Worm (Caenorhabditis elegans) whole organism, L3 larva: Measurements from ENCODE around the gene C16D9.4.

Experiments used
- R02D3.7 ChIP-seq: fragments of 150-350 bp; optimal IDR thresholded peaks from 2 replicates; lab custom pipeline; 2014; ENCODE audit warnings: missing biosample characterization, missing genetic modification characterization
- ZK546.5 ChIP-seq: sonication (generic microtip); optimal IDR thresholded peaks from 2 replicates; lab custom pipeline; 2017; ENCODE audit warnings: missing biosample characterization, missing genetic modification characterization
- aly-2 ChIP-seq: fragments of 150-350 bp; optimal IDR thresholded peaks from 2 replicates; lab custom pipeline; 2014; ENCODE audit warnings: missing biosample characterization, missing genetic modification characterization
- ama-1 ChIP-seq: fragments of 150-350 bp; optimal IDR thresholded peaks from 2 replicates; lab custom pipeline; 2018
- ceh-16 ChIP-seq: sonication (generic microtip); optimal IDR thresholded peaks from 2 replicates; lab custom pipeline; 2017; ENCODE audit warnings: missing biosample characterization, missing genetic modification characterization
- ceh-28 ChIP-seq: fragments of 150-350 bp; optimal IDR thresholded peaks from 2 replicates; lab custom pipeline; 2014; ENCODE audit warnings: missing biosample characterization, missing genetic modification reagents, missing genetic modification characterization
- ceh-82 ChIP-seq: fragments of 150-350 bp; optimal IDR thresholded peaks from 2 replicates; lab custom pipeline; 2014; ENCODE audit warnings: missing biosample characterization, missing genetic modification characterization
- ceh-9 ChIP-seq: sonication (generic microtip); optimal IDR thresholded peaks from 2 replicates; lab custom pipeline; 2018; ENCODE audit warnings: missing biosample characterization, missing genetic modification characterization
- daf-12 ChIP-seq: fragments of 150-350 bp; optimal IDR thresholded peaks from 2 replicates; lab custom pipeline; 2014; ENCODE audit warnings: missing biosample characterization, missing genetic modification reagents, missing genetic modification characterization
- elt-3 ChIP-seq, 3 experiments: fragments of 150-350 bp in 1 of 3; sonication (generic microtip) in 2 of 3; optimal IDR thresholded peaks; 2 replicates in 2 of 3; 4 replicates in 1 of 3; lab custom pipeline; 2014 to 2017; ENCODE audit warnings: missing biosample characterization in 3 of 3, missing genetic modification characterization in 3 of 3
- eor-1 ChIP-seq, 2 experiments: fragments of 150-350 bp; optimal IDR thresholded peaks; 2 replicates each; lab custom pipeline; 2014 to 2018; ENCODE audit warnings: missing biosample characterization in 2 of 2, missing genetic modification characterization in 2 of 2
- fkh-10 ChIP-seq: sonication (generic microtip); optimal IDR thresholded peaks from 2 replicates; lab custom pipeline; 2017; ENCODE audit warnings: missing biosample characterization, missing genetic modification reagents, missing genetic modification characterization
- fkh-2 ChIP-seq: fragments of 150-350 bp; optimal IDR thresholded peaks from 2 replicates; lab custom pipeline; 2014; ENCODE audit warnings: missing biosample characterization, missing genetic modification reagents, missing genetic modification characterization
- fos-1 ChIP-seq: fragments of 150-350 bp; optimal IDR thresholded peaks from 2 replicates; lab custom pipeline; 2014; ENCODE audit warnings: missing biosample characterization, missing genetic modification characterization
- hmg-11 ChIP-seq: sonication (generic microtip); optimal IDR thresholded peaks from 2 replicates; lab custom pipeline; 2016; ENCODE audit warnings: missing genetic modification characterization, missing compliant biosample characterization
- lin-15B ChIP-seq: fragments of 150-350 bp; optimal IDR thresholded peaks from 2 replicates; lab custom pipeline; 2014; ENCODE audit warnings: missing biosample characterization, missing genetic modification characterization
- lin-39 ChIP-seq: fragments of 150-350 bp; optimal IDR thresholded peaks from 2 replicates; lab custom pipeline; 2018; ENCODE audit warnings: missing biosample characterization, missing genetic modification reagents, missing genetic modification characterization
- lsy-12 ChIP-seq: sonication (generic microtip); optimal IDR thresholded peaks from 2 replicates; lab custom pipeline; 2016; ENCODE audit warnings: mild to moderate bottlenecking, missing genetic modification characterization, missing compliant biosample characterization
- mdl-1 ChIP-seq: fragments of 150-350 bp; optimal IDR thresholded peaks from 2 replicates; lab custom pipeline; 2014; ENCODE audit warnings: missing biosample characterization, missing genetic modification characterization
- nfya-1 ChIP-seq: sonication (generic microtip); optimal IDR thresholded peaks from 2 replicates; lab custom pipeline; 2017; ENCODE audit warnings: missing genetic modification characterization, mild to moderate bottlenecking, missing compliant biosample characterization, antibody characterized with exemption, moderate library complexity; ENCODE audit not compliant: insufficient read depth
- nhr-12 ChIP-seq: fragments of 150-350 bp; optimal IDR thresholded peaks from 2 replicates; lab custom pipeline; 2014; ENCODE audit warnings: missing biosample characterization, missing genetic modification characterization
- nhr-23 ChIP-seq: fragments of 150-350 bp; optimal IDR thresholded peaks from 2 replicates; lab custom pipeline; 2014; ENCODE audit warnings: missing biosample characterization, missing genetic modification reagents, missing genetic modification characterization
- nhr-237 ChIP-seq: fragments of 150-350 bp; optimal IDR thresholded peaks from 2 replicates; lab custom pipeline; 2014; ENCODE audit warnings: missing biosample characterization, missing genetic modification characterization
- nhr-28 ChIP-seq: fragments of 150-350 bp; optimal IDR thresholded peaks from 2 replicates; lab custom pipeline; 2014; ENCODE audit warnings: missing biosample characterization, missing genetic modification characterization
- nhr-43 ChIP-seq: sonication (generic microtip); optimal IDR thresholded peaks from 2 replicates; lab custom pipeline; 2016; ENCODE audit warnings: mild to moderate bottlenecking, missing genetic modification characterization, missing compliant biosample characterization; ENCODE audit not compliant: poor library complexity, severe bottlenecking
- nhr-67 ChIP-seq: fragments of 150-350 bp; optimal IDR thresholded peaks from 2 replicates; lab custom pipeline; 2014; ENCODE audit warnings: missing biosample characterization, missing genetic modification characterization
- nhr-76 ChIP-seq: fragments of 150-350 bp; sonication (generic microtip); optimal IDR thresholded peaks from 5 replicates; lab custom pipeline; 2014; ENCODE audit warnings: missing biosample characterization, missing genetic modification characterization
- pha-4 ChIP-seq: fragments of 150-350 bp; optimal IDR thresholded peaks from 2 replicates; lab custom pipeline; 2014; ENCODE audit warnings: missing biosample characterization, missing genetic modification reagents, missing genetic modification characterization
- pqm-1 ChIP-seq: fragments of 150-350 bp; optimal IDR thresholded peaks from 2 replicates; lab custom pipeline; 2017; ENCODE audit warnings: missing biosample characterization, missing genetic modification characterization, inconsistent platforms
- snpc-4 ChIP-seq: fragments of 150-350 bp; optimal IDR thresholded peaks from 2 replicates; lab custom pipeline; 2014; ENCODE audit warnings: missing biosample characterization, missing genetic modification characterization
- tbx-2 ChIP-seq: sonication (generic microtip); optimal IDR thresholded peaks from 2 replicates; lab custom pipeline; 2016; ENCODE audit warnings: mild to moderate bottlenecking, missing genetic modification characterization, missing compliant biosample characterization
- unc-39 ChIP-seq: sonication (generic microtip); optimal IDR thresholded peaks from 4 replicates; lab custom pipeline; 2017; ENCODE audit warnings: missing biosample characterization, missing genetic modification characterization
- unc-62 ChIP-seq: fragments of 150-350 bp; sonication (generic microtip); optimal IDR thresholded peaks from 4 replicates; lab custom pipeline; 2014; ENCODE audit warnings: missing biosample characterization, missing genetic modification reagents, missing genetic modification characterization

Gene C16D9.4

DNA sequence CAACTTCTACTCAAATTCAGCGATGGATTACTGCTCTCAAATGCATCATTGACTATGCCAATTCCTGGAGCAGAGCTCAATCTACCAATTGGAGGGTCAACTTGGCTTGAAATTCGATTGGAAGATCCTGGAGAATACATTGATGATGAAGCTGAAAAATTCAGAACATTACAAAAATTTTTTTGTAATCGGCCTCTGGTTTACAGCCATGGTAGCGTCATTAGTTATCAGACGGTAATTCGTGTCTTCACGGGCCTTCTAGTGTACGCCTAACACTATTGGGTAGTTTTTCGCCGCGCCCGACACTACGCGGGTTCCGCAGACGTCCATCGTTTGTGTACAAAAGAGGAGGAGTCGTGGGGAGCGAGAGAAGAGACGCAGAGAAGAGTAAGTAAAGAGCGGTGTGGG, 14.0 kb downstream of the C16D9.4 start (continued):
- TF ChIP-seq ceh-9 = no peak

DNA sequence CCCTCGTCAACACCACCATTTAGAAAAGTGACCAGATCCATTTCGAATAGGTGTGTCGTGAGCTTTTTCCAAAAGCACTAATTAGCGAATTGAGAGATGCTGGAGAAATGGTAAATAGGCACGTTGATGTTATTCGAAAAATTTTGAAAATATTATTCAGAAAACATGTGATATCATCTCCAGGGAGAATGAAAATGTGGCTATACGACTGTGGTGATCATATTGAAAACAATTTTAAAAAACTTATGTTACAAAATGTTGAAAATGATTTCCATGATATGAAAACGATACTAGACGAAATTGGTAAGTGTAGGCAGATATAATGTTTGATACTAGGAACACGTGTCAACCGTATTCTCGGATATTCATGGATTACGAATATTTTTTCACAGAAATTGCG, 15.9 kb downstream of the C16D9.4 start, which contains the start of gene K07C11.10:
K07C11.10 (minus strand) TSS at position 101 of the 400 bp plus-strand sequence.
- no peak for TF ChIP-seq fos-1 (tag; lab: Kevin White, UChicago)
- no peak for TF ChIP-seq ama-1
- no peak for TF ChIP-seq daf-12 (tag; lab: Kevin White, UChicago)
- no peak for TF ChIP-seq hmg-11 (tag; lab: Kevin White, UChicago)
- no peak for TF ChIP-seq nhr-237 (tag; lab: Kevin White, UChicago)
- TF ChIP-seq nhr-43 (tag; lab: Kevin White, UChicago) = no peak
- no peak for TF ChIP-seq ceh-28 (tag; lab: Kevin White, UChicago)
- no peak for TF ChIP-seq lin-15B
- TF ChIP-seq unc-39 (tag; lab: Kevin White, UChicago) = no peak
- TF ChIP-seq, all 47 proteins: peak for 0

DNA sequence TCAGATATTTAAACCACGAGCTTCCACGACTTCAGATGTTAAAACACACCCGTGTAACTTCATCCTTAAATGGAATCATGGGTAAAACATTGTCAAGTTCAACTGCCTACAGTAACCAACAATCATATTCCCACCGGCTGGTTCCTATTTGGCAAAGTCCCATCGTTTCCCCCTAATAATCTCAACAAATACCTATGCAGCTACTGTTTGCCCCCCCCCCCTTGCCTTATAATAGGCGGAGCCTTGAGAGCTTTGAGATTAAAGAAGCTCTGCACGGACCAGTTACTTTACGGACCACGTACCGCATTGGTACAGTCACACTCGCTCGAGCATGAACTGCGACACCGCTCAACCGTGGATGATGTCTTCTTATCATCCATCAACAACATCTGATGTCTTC, 18.1 kb downstream of the C16D9.4 start, which contains the start of gene pax-1:
pax-1 (plus strand) TSS at position 301 of the 400 bp plus-strand sequence.
- no peak for TF ChIP-seq ceh-16 (tag; lab: Kevin White, UChicago)
- no peak for TF ChIP-seq ceh-9
- TF ChIP-seq nhr-76 (tag; lab: Kevin White, UChicago) = no peak
- TF ChIP-seq daf-12 (tag; lab: Kevin White, UChicago) = no peak
- TF ChIP-seq tbx-2 (tag; lab: Kevin White, UChicago) = no peak
- no peak for TF ChIP-seq fkh-2 (tag; lab: Kevin White, UChicago)
- no peak for TF ChIP-seq aly-2 (tag; lab: Kevin White, UChicago)
- TF ChIP-seq hmg-11 (tag; lab: Kevin White, UChicago) = no peak
- TF ChIP-seq elt-3 (tag; optimal IDR thresholded peaks at IDR 0.05; lab: Kevin White, UChicago) = no peak
- no peak for TF ChIP-seq nhr-43 (tag; lab: Kevin White, UChicago)
- TF ChIP-seq fkh-10 (GFP tag; lab: Kevin White, UChicago) = no peak
- no peak for TF ChIP-seq mdl-1 (tag; lab: Kevin White, UChicago)
- no peak for TF ChIP-seq lin-15B
- no peak for TF ChIP-seq unc-62 (GFP tag; lab: Kevin White, UChicago)
- TF ChIP-seq eor-1 (tag; optimal IDR thresholded peaks at IDR 0.05; lab: Kevin White, UChicago) = no peak
- TF ChIP-seq nhr-28 (tag; lab: Kevin White, UChicago) = no peak
- no peak for TF ChIP-seq nhr-67 (tag; lab: Kevin White, UChicago)
- no peak for TF ChIP-seq ceh-82 (tag; lab: Kevin White, UChicago)
- TF ChIP-seq lsy-12 (tag; lab: Kevin White, UChicago) = no peak
- TF ChIP-seq nhr-237 (tag; lab: Kevin White, UChicago) = no peak

DNA sequence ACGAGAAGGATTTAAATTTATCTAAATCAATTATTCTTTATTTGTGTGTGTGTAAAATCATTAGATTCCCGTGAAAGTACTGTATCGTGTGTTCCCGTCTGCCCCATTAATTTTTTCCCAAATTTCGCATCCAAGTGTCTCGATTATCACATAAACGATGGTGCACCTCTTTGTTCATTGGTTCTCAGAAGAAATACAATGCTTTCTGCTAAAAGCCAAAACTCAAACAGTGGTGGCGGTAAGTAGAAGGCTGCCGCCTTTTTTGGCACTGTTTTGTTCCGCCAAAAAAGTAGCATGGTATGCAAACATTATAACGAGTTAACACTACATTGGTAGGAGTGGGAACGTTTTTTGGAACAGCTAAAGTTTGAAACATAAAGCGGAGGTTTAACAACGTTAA, 19.3 kb downstream of the C16D9.4 start:
- TF ChIP-seq nhr-12 (no peak), snpc-4 (tag; lab: Kevin White, UChicago) (no peak), fos-1 (tag; lab: Kevin White, UChicago) (no peak)

DNA sequence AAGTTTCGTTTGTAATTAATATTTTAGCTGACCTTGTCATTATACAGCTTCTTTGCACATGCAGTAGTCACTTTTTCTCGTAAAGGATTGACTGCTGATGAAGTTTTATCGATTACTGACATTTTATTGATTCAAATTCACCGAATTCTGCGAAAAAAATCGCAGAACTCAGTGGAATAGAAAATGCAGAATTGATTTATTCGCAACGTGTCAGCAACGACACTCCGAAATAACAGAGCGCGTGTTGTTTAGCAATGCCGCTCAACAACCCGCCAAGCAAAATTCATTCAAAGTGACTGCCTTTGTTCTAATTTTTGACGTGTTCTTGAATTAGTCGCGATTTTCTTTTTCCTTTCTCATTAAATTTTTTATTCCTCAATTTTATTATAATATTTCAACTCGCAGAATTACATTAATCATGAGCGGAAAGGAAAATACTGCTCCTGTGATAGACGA, 21.6 kb downstream of the C16D9.4 start, which contains the start of the genes cogc-6 and air-1:
cogc-6 (minus strand) TSS at position 234 of the 456 bp plus-strand sequence.
air-1 (plus strand) TSS at position 406 of the 456 bp plus-strand sequence.
- no peak for TF ChIP-seq nhr-43 (tag; lab: Kevin White, UChicago)
- TF ChIP-seq lin-15B = peak; percentile 25
- TF ChIP-seq nhr-28 (tag; lab: Kevin White, UChicago) = no peak
- TF ChIP-seq R02D3.7 (tag; lab: Kevin White, UChicago) = no peak
- TF ChIP-seq ceh-28 (tag; lab: Kevin White, UChicago) = peak; percentile 60
- peak; percentile 35 for TF ChIP-seq nhr-23 (tag; lab: Kevin White, UChicago)
- peak; percentile 53 for TF ChIP-seq snpc-4 (tag; lab: Kevin White, UChicago)
- no peak for TF ChIP-seq ceh-82 (tag; lab: Kevin White, UChicago)
- TF ChIP-seq pha-4 = peak; percentile 43
- TF ChIP-seq nhr-76 (tag; lab: Kevin White, UChicago) = no peak
- TF ChIP-seq nhr-67 (tag; lab: Kevin White, UChicago) = no peak
- TF ChIP-seq lin-39 (tag; lab: Kevin White, UChicago) = no peak
- no peak for TF ChIP-seq aly-2 (tag; lab: Kevin White, UChicago)
- no peak for TF ChIP-seq pqm-1 (tag; lab: Kevin White, UChicago)
- TF ChIP-seq ZK546.5 (tag; lab: Kevin White, UChicago) = no peak
- peak; percentile 41 for TF ChIP-seq nfya-1 (tag; lab: Kevin White, UChicago)
